Worm (Caenorhabditis elegans) whole organism, L2 larva: ENCODE results near the gene ZK1236.9.
A peak's percentile ranks its signal among the peaks of the same experiment; 100 is the strongest.

ENCODE experiments used
- F13H6.1 ChIP-seq: sonication (generic microtip); optimal IDR thresholded peaks from 2 replicates; lab custom pipeline; 2016; ENCODE audit warnings: missing genetic modification characterization, missing compliant biosample characterization
- R02D3.7 ChIP-seq: fragments of 150-350 bp; optimal IDR thresholded peaks from 2 replicates; lab custom pipeline; 2014; ENCODE audit warnings: missing biosample characterization, missing genetic modification characterization
- Y55F3AM.14 ChIP-seq: fragments of 200-800 bp; sonication (Bioruptor generic); optimal IDR thresholded peaks from 2 replicates; lab custom pipeline; 2018; ENCODE audit warnings: mild to moderate bottlenecking, missing genetic modification characterization, missing compliant biosample characterization
- ZK546.5 ChIP-seq: sonication (generic microtip); optimal IDR thresholded peaks from 2 replicates; lab custom pipeline; 2017; ENCODE audit warnings: missing biosample characterization, missing genetic modification characterization
- alr-1 ChIP-seq: fragments of 150-350 bp; optimal IDR thresholded peaks from 2 replicates; lab custom pipeline; 2014; ENCODE audit warnings: missing biosample characterization, missing genetic modification characterization
- aly-2 ChIP-seq: fragments of 150-350 bp; optimal IDR thresholded peaks from 2 replicates; lab custom pipeline; 2014; ENCODE audit warnings: missing biosample characterization, missing genetic modification characterization
- ama-1 ChIP-seq: fragments of 150-350 bp; optimal IDR thresholded peaks from 2 replicates; lab custom pipeline; 2018; ENCODE audit warnings: inconsistent platforms
- blmp-1 ChIP-seq: sonication (generic microtip); optimal IDR thresholded peaks from 2 replicates; lab custom pipeline; 2017; ENCODE audit warnings: missing genetic modification characterization, mild to moderate bottlenecking, missing compliant biosample characterization, antibody characterized with exemption, moderate library complexity; ENCODE audit not compliant: insufficient read depth
- ceh-16 ChIP-seq: fragments of 150-350 bp; optimal IDR thresholded peaks from 2 replicates; lab custom pipeline; 2014; ENCODE audit warnings: missing biosample characterization, missing genetic modification characterization
- ceh-82 ChIP-seq: fragments of 150-350 bp; optimal IDR thresholded peaks from 2 replicates; lab custom pipeline; 2014; ENCODE audit warnings: missing biosample characterization, missing genetic modification characterization
- crh-2 ChIP-seq: sonication (generic microtip); optimal IDR thresholded peaks from 2 replicates; lab custom pipeline; 2017; ENCODE audit warnings: missing biosample characterization, missing genetic modification characterization
- egl-27 ChIP-seq: sonication (generic microtip); optimal IDR thresholded peaks from 3 replicates; lab custom pipeline; 2017; ENCODE audit warnings: missing biosample characterization, missing genetic modification reagents, missing genetic modification characterization
- elt-1 ChIP-seq: fragments of 150-350 bp; optimal IDR thresholded peaks from 2 replicates; lab custom pipeline; 2014; ENCODE audit warnings: missing biosample characterization, missing genetic modification characterization
- elt-3 ChIP-seq: sonication (generic microtip); optimal IDR thresholded peaks from 2 replicates; lab custom pipeline; 2017; ENCODE audit warnings: missing biosample characterization, missing genetic modification characterization
- fos-1 ChIP-seq: fragments of 150-350 bp; optimal IDR thresholded peaks from 2 replicates; lab custom pipeline; 2014; ENCODE audit warnings: missing biosample characterization, missing genetic modification characterization
- gmeb-1 ChIP-seq: fragments of 150-350 bp; optimal IDR thresholded peaks from 2 replicates; lab custom pipeline; 2014; ENCODE audit warnings: missing biosample characterization, missing genetic modification characterization
- lin-11 ChIP-seq: fragments of 150-350 bp; sonication (generic microtip); optimal IDR thresholded peaks from 2 replicates; lab custom pipeline; 2014; ENCODE audit warnings: missing biosample characterization, missing genetic modification characterization, inconsistent platforms, mixed read lengths
- lin-13 ChIP-seq: fragments of 150-350 bp; optimal IDR thresholded peaks from 2 replicates; lab custom pipeline; 2014; ENCODE audit warnings: missing biosample characterization, missing genetic modification reagents, missing genetic modification characterization
- lin-39 ChIP-seq: fragments of 150-350 bp; optimal IDR thresholded peaks from 2 replicates; lab custom pipeline; 2014; ENCODE audit warnings: missing biosample characterization, missing genetic modification reagents, missing genetic modification characterization
- lsy-2 ChIP-seq, 2 experiments: fragments of 150-350 bp in 1 of 2; sonication (generic microtip) in 1 of 2; optimal IDR thresholded peaks; 2 replicates each; lab custom pipeline; 2014 to 2017; ENCODE audit warnings: missing biosample characterization in 2 of 2, missing genetic modification characterization in 2 of 2
- mdl-1 ChIP-seq, 2 experiments: fragments of 150-350 bp in 1 of 2; sonication (generic microtip) in 1 of 2; optimal IDR thresholded peaks; 2 replicates each; lab custom pipeline; 2017; ENCODE audit warnings: missing biosample characterization in 2 of 2, missing genetic modification characterization in 2 of 2
- nhr-10 ChIP-seq: sonication (generic microtip); optimal IDR thresholded peaks from 2 replicates; lab custom pipeline; 2017; ENCODE audit warnings: missing biosample characterization, missing genetic modification characterization
- nhr-11 ChIP-seq: fragments of 150-350 bp; optimal IDR thresholded peaks from 2 replicates; lab custom pipeline; 2014; ENCODE audit warnings: missing biosample characterization, missing genetic modification characterization
- nhr-129 ChIP-seq: fragments of 150-350 bp; optimal IDR thresholded peaks from 2 replicates; lab custom pipeline; 2014; ENCODE audit warnings: missing biosample characterization, missing genetic modification characterization
- nhr-21 ChIP-seq: fragments of 150-350 bp; optimal IDR thresholded peaks from 2 replicates; lab custom pipeline; 2014; ENCODE audit warnings: missing biosample characterization, missing genetic modification characterization
- nhr-23 ChIP-seq: fragments of 150-350 bp; optimal IDR thresholded peaks from 2 replicates; lab custom pipeline; 2014; ENCODE audit warnings: missing biosample characterization, missing genetic modification reagents, missing genetic modification characterization
- nhr-237 ChIP-seq: fragments of 150-350 bp; optimal IDR thresholded peaks from 2 replicates; lab custom pipeline; 2014; ENCODE audit warnings: missing biosample characterization, missing genetic modification characterization
- nhr-6 ChIP-seq: fragments of 150-350 bp; optimal IDR thresholded peaks from 2 replicates; lab custom pipeline; 2014; ENCODE audit warnings: missing biosample characterization, missing genetic modification characterization
- skn-1 ChIP-seq: sonication (generic microtip); optimal IDR thresholded peaks from 2 replicates; lab custom pipeline; 2017; ENCODE audit warnings: missing biosample characterization, missing genetic modification characterization
- sma-3 ChIP-seq: sonication (generic microtip); optimal IDR thresholded peaks from 2 replicates; lab custom pipeline; 2016; ENCODE audit warnings: missing genetic modification reagents, missing genetic modification characterization, missing compliant biosample characterization
- sma-9 ChIP-seq, 2 experiments: fragments of 150-350 bp in 1 of 2; sonication (generic microtip) in 1 of 2; optimal IDR thresholded peaks; 2 replicates each; lab custom pipeline; 2014 to 2016; ENCODE audit warnings: missing genetic modification characterization in 2 of 2, mild to moderate bottlenecking in 1 of 2, missing biosample characterization in 1 of 2, missing compliant biosample characterization in 1 of 2, missing genetic modification reagents in 1 of 2, moderate library complexity in 1 of 2
- unc-39 ChIP-seq: fragments of 150-350 bp; optimal IDR thresholded peaks from 2 replicates; lab custom pipeline; 2014; ENCODE audit warnings: missing biosample characterization, missing genetic modification characterization
- unc-55 ChIP-seq: fragments of 150-350 bp; sonication (generic microtip); optimal IDR thresholded peaks from 3 replicates; lab custom pipeline; 2014; ENCODE audit warnings: missing biosample characterization, missing genetic modification reagents, missing genetic modification characterization
- unc-62 ChIP-seq: fragments of 150-350 bp; optimal IDR thresholded peaks from 2 replicates; lab custom pipeline; 2014; ENCODE audit warnings: missing biosample characterization, missing genetic modification reagents, missing genetic modification characterization
- zag-1 ChIP-seq: fragments of 150-350 bp; optimal IDR thresholded peaks from 2 replicates; lab custom pipeline; 2014; ENCODE audit warnings: missing biosample characterization, missing genetic modification characterization
- ztf-11 ChIP-seq: sonication (generic microtip); optimal IDR thresholded peaks from 2 replicates; lab custom pipeline; 2017; ENCODE audit warnings: missing biosample characterization, missing genetic modification characterization

Gene ZK1236.9

DNA sequence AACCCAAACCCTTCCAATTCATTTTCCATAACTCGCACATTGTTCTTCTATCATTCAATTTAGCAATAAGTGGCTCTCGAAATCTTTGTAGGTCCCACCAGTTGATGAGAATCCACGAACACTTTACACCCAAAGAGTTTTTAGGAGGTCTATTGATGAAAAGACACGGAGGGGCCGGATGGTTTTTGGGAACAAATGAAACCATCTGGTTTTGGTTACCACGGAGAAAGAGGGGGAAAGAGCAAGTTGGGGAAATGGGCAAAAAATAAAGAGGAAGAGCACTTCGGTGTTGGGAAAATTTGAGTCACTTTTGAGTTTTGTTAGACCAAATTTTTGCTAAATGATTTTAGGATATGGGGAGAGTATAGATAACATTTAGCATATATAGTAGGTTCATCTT lies 32.5 kb upstream of the ZK1236.9 start:
- TF ChIP-seq ceh-82 (tag; lab: Kevin White, UChicago) (no peak), Y55F3AM.14 (GFP tag; lab: Kevin White, UChicago) (no peak), fos-1 (tag; lab: Kevin White, UChicago) (no peak), mdl-1 (tag; optimal IDR thresholded peaks at IDR 0.05; lab: Kevin White, UChicago) (no peak), nhr-6 (tag; lab: Kevin White, UChicago) (no peak), egl-27 (tag; lab: Kevin White, UChicago) (no peak), nhr-237 (tag; lab: Kevin White, UChicago) (no peak), unc-62 (GFP tag; lab: Kevin White, UChicago) (no peak), nhr-23 (no peak), elt-1 (tag; lab: Kevin White, UChicago) (no peak), ZK546.5 (no peak), blmp-1 (tag; lab: Kevin White, UChicago) (no peak), ztf-11 (tag; lab: Kevin White, UChicago) (no peak), lin-13 (no peak), lin-39 (no peak), nhr-129 (tag; lab: Kevin White, UChicago) (no peak), elt-3 (tag; lab: Kevin White, UChicago) (no peak), unc-39 (tag; lab: Kevin White, UChicago) (no peak)

DNA sequence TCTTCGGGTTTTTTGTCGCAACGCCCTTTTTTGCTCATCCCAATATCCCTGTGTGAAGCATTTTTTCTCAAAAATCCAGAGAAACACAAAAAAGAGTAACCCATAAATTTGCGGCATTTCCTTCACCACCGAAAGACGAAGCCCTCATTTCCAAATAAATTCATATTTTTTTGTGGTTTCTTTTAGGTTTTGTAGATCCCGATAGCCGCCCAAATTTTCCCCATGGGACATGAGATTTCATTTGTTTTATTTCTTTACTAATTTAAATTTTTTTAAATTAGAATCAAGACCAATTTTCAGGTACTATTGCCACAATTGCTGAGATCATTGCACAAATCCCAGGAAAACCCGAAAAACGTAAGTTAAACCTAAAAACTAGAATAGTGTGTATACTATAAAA lies 31.8 kb upstream of the ZK1236.9 start, which contains the start of gene mig-39:
Gene mig-39 (plus strand): TSS at position 301 of the 400 bp plus-strand sequence.
- no peak for TF ChIP-seq crh-2
- no peak for TF ChIP-seq nhr-11 (tag; lab: Kevin White, UChicago)
- TF ChIP-seq alr-1, result no peak
- no peak for TF ChIP-seq sma-9 (GFP tag; optimal IDR thresholded peaks at IDR 0.05; lab: Kevin White, UChicago)
- TF ChIP-seq sma-9 (tag; optimal IDR thresholded peaks at IDR 0.05; lab: Kevin White, UChicago), result no peak
- no peak for TF ChIP-seq lin-11 (tag; lab: Kevin White, UChicago)
- TF ChIP-seq ceh-16 (tag; lab: Kevin White, UChicago), result no peak
- TF ChIP-seq Y55F3AM.14 (GFP tag; lab: Kevin White, UChicago), result no peak
- no peak for TF ChIP-seq nhr-237 (tag; lab: Kevin White, UChicago)
- TF ChIP-seq nhr-10 (tag; lab: Kevin White, UChicago), result no peak
- TF ChIP-seq lin-13, result no peak

DNA sequence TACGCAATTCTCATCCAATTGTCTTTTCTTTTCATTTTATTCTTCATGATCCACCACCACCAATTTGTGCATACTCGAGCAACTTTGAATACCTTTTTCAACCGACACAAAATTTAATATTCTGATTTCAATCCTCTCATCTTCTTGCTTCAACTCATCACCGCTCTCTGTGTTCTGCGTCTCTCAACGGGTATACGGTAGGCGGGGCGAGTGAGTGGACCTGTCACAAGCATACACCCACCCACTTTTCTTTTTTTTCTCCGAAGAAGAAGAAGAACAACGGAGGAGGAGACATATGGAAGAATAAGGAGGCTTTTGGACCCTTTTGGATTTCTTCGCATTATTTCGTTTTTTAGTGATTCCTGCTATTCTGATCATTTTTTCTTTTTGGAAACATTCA lies 26.4 kb upstream of the ZK1236.9 start:
- TF ChIP-seq lsy-2 (tag; optimal IDR thresholded peaks at IDR 0.05; lab: Kevin White, UChicago) (peak in 1 of 2 experiments; percentile 88), ama-1 (lab: Kevin White, UChicago) (no peak)

DNA sequence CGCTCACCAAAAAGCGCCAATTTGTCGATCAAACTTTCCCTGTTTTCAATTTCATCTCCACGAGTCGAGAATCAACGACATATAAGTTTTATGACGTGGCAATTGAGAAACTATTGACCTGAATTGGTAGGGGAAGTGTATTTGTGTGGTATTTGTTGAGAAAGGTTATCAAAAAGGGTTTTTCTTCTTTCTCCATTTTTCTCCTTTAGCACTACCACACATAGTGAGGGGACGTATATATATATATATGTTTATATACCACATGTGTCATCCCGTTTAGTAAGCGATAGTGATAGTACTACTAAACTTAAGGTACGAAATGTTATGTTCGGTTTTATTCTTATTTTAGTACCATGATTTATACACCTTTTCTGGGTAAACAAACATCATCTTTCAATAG lies 22.6 kb upstream of the ZK1236.9 start:
- TF ChIP-seq elt-3 (tag; lab: Kevin White, UChicago) (no peak), F13H6.1 (tag; lab: Kevin White, UChicago) (no peak), lin-13 (no peak), ceh-16 (tag; lab: Kevin White, UChicago) (no peak), nhr-6 (tag; lab: Kevin White, UChicago) (no peak), nhr-237 (tag; lab: Kevin White, UChicago) (no peak), sma-9 (GFP tag; optimal IDR thresholded peaks at IDR 0.05; lab: Kevin White, UChicago) (no peak), sma-9 (tag; optimal IDR thresholded peaks at IDR 0.05; lab: Kevin White, UChicago) (no peak), R02D3.7 (tag; lab: Kevin White, UChicago) (no peak), gmeb-1 (no peak), mdl-1 (tag; optimal IDR thresholded peaks at IDR 0.05; lab: Kevin White, UChicago) (no peak), zag-1 (no peak), unc-62 (GFP tag; lab: Kevin White, UChicago) (no peak), sma-3 (no peak), skn-1 (no peak), ama-1 (lab: Kevin White, UChicago) (no peak), unc-55 (GFP tag; lab: Kevin White, UChicago) (no peak), crh-2 (no peak), aly-2 (no peak), nhr-23 (no peak), nhr-21 (no peak)
